Fruit fly (Drosophila melanogaster) whole organism, embryonic: ENCODE data around the gene fbl.

Experiments
- B-H2 ChIP-seq: fragments of 200-800 bp; sonication (Bioruptor generic); optimal IDR thresholded peaks from 2 replicates; lab custom pipeline; 2018; ENCODE audit warnings: missing biosample characterization, mild to moderate bottlenecking, missing genetic modification characterization
- Bgb ChIP-seq: fragments of 200-800 bp; sonication (Bioruptor generic); IDR thresholded peaks from 2 replicates; pipeline ENCODE4 v1.3.6; 2022; ENCODE audit warnings: missing biosample characterization, missing genetic modification characterization; ENCODE audit not compliant: partially characterized antibody
- CG10209 ChIP-seq: fragments of 200-800 bp; sonication (Bioruptor generic); optimal IDR thresholded peaks from 3 replicates; lab custom pipeline; 2017; ENCODE audit warnings: missing biosample characterization, mild to moderate bottlenecking, missing genetic modification characterization, missing genetic modification reagents
- CG10274 ChIP-seq: fragments of 200-800 bp; sonication (Bioruptor generic); optimal IDR thresholded peaks from 3 replicates; lab custom pipeline; 2017; ENCODE audit warnings: missing biosample characterization, mild to moderate bottlenecking, missing genetic modification characterization
- CG11247 ChIP-seq: fragments of 200-800 bp; sonication (Bioruptor generic); IDR thresholded peaks from 2 replicates; pipeline ENCODE4 v1.3.6; 2022; ENCODE audit warnings: missing biosample characterization, missing genetic modification characterization
- CG11560 ChIP-seq: fragments of 200-800 bp; sonication (Bioruptor generic); IDR thresholded peaks from 3 replicates; pipeline ENCODE4 v1.3.6; 2022; ENCODE audit warnings: missing biosample characterization, missing genetic modification characterization
- CG12659 ChIP-seq: fragments of 200-800 bp; sonication (Bioruptor generic); optimal IDR thresholded peaks from 3 replicates; lab custom pipeline; 2017; ENCODE audit warnings: mild to moderate bottlenecking, missing biosample characterization, missing genetic modification reagents, missing genetic modification characterization
- CG14860 ChIP-seq: fragments of 200-800 bp; sonication (Bioruptor generic); IDR thresholded peaks from 3 replicates; pipeline ENCODE4 v1.3.6; 2022; ENCODE audit warnings: missing biosample characterization, missing genetic modification characterization; ENCODE audit not compliant: partially characterized antibody
- CG15479 ChIP-seq: fragments of 200-800 bp; sonication (Bioruptor generic); optimal IDR thresholded peaks from 3 replicates; lab custom pipeline; 2019; ENCODE audit warnings: missing biosample characterization, mild to moderate bottlenecking, missing genetic modification characterization, moderate library complexity
- CG15514 ChIP-seq: fragments of 200-800 bp; sonication (Bioruptor generic); optimal IDR thresholded peaks from 3 replicates; lab custom pipeline; 2017; ENCODE audit warnings: missing biosample characterization, missing genetic modification characterization, mild to moderate bottlenecking, moderate library complexity, missing genetic modification reagents
- CG1602 ChIP-seq: fragments of 200-800 bp; sonication (Bioruptor generic); optimal IDR thresholded peaks from 3 replicates; lab custom pipeline; 2016; ENCODE audit warnings: missing biosample characterization, missing genetic modification characterization
- CG17186 ChIP-seq: fragments of 200-800 bp; sonication (Bioruptor generic); optimal IDR thresholded peaks from 3 replicates; lab custom pipeline; 2017; ENCODE audit warnings: missing biosample characterization, missing genetic modification reagents, missing genetic modification characterization
- CG17829 ChIP-seq: fragments of 200-800 bp; optimal IDR thresholded peaks from 2 replicates; lab custom pipeline; 2019; ENCODE audit warnings: missing biosample characterization, mild to moderate bottlenecking, missing genetic modification characterization, moderate library complexity
- CG30020 ChIP-seq: fragments of 200-800 bp; optimal IDR thresholded peaks from 2 replicates; lab custom pipeline; 2019; ENCODE audit warnings: missing biosample characterization, mild to moderate bottlenecking, missing genetic modification characterization, moderate library complexity
- CG34224 ChIP-seq: fragments of 200-800 bp; sonication (Bioruptor generic); IDR thresholded peaks from 3 replicates; pipeline ENCODE4 v1.3.6; 2022; ENCODE audit warnings: missing biosample characterization, missing genetic modification characterization; ENCODE audit not compliant: partially characterized antibody
- CG34376 ChIP-seq: fragments of 200-800 bp; sonication (Bioruptor generic); optimal IDR thresholded peaks from 2 replicates; lab custom pipeline; 2018; ENCODE audit warnings: missing biosample characterization, mild to moderate bottlenecking, missing genetic modification characterization
- CG4360 ChIP-seq: fragments of 200-800 bp; sonication (Bioruptor generic); IDR thresholded peaks from 2 replicates; pipeline ENCODE4 v1.3.6; 2022; ENCODE audit warnings: missing biosample characterization, missing genetic modification characterization
- CG7556 ChIP-seq: fragments of 200-800 bp; sonication (Bioruptor generic); optimal IDR thresholded peaks from 2 replicates; lab custom pipeline; 2017; ENCODE audit warnings: missing biosample characterization, mild to moderate bottlenecking, missing genetic modification characterization
- CG8281 ChIP-seq: fragments of 200-800 bp; sonication (Bioruptor generic); optimal IDR thresholded peaks from 2 replicates; lab custom pipeline; 2018; ENCODE audit warnings: missing biosample characterization, mild to moderate bottlenecking, missing genetic modification characterization, moderate library complexity
- CHES-1-like ChIP-seq: fragments of 200-800 bp; sonication (Bioruptor generic); optimal IDR thresholded peaks from 2 replicates; lab custom pipeline; 2016; ENCODE audit warnings: missing biosample characterization, missing genetic modification characterization
- Dek ChIP-seq: fragments of 200-800 bp; sonication (Bioruptor generic); optimal IDR thresholded peaks from 3 replicates; lab custom pipeline; 2019; ENCODE audit warnings: missing biosample characterization, mild to moderate bottlenecking, missing genetic modification characterization, moderate library complexity
- Doc3 ChIP-seq: fragments of 200-800 bp; sonication (Bioruptor generic); IDR thresholded peaks from 3 replicates; pipeline ENCODE4 v1.3.6; 2022; ENCODE audit warnings: missing biosample characterization, missing genetic modification characterization; ENCODE audit not compliant: partially characterized antibody
- Ets65A ChIP-seq: fragments of 200-800 bp; sonication (Bioruptor generic); peaks from one replicate; lab custom pipeline; 2016; ENCODE audit warnings: missing biosample characterization, missing genetic modification characterization
- Hmx ChIP-seq: fragments of 200-800 bp; sonication (Bioruptor generic); optimal IDR thresholded peaks from 2 replicates; lab custom pipeline; 2016; ENCODE audit warnings: missing biosample characterization, missing genetic modification characterization
- Hsf ChIP-seq: fragments of 200-800 bp; sonication (Bioruptor generic); optimal IDR thresholded peaks from 3 replicates; lab custom pipeline; 2016; ENCODE audit warnings: missing biosample characterization, missing genetic modification characterization
- MBD-R2 ChIP-seq: fragments of 200-800 bp; sonication (Bioruptor generic); IDR thresholded peaks from 2 replicates; pipeline ENCODE4 v1.3.6; 2022; ENCODE audit warnings: missing biosample characterization, missing genetic modification characterization
- Max ChIP-seq: fragments of 200-800 bp; sonication (Bioruptor generic); optimal IDR thresholded peaks from 2 replicates; lab custom pipeline; 2016; ENCODE audit warnings: missing biosample characterization, mild to moderate bottlenecking, missing genetic modification characterization
- Myb ChIP-seq: fragments of 200-800 bp; sonication (Bioruptor generic); optimal IDR thresholded peaks from 2 replicates; lab custom pipeline; 2016; ENCODE audit warnings: missing biosample characterization, missing genetic modification characterization
- NC2β ChIP-seq: fragments of 200-800 bp; sonication (Bioruptor generic); optimal IDR thresholded peaks from 2 replicates; lab custom pipeline; 2016; ENCODE audit warnings: missing biosample characterization, missing genetic modification characterization
- Optix ChIP-seq: fragments of 200-800 bp; sonication (Bioruptor generic); IDR thresholded peaks from 3 replicates; pipeline ENCODE4 v1.3.6; 2022; ENCODE audit warnings: missing biosample characterization, missing genetic modification characterization
- Sry-δ ChIP-seq: fragments of 200-800 bp; sonication (Bioruptor generic); optimal IDR thresholded peaks from 2 replicates; lab custom pipeline; 2016; ENCODE audit warnings: missing biosample characterization, missing genetic modification characterization
- ab ChIP-seq: fragments of 200-800 bp; sonication (Bioruptor generic); optimal IDR thresholded peaks from 2 replicates; lab custom pipeline; 2016; ENCODE audit warnings: missing biosample characterization, missing genetic modification characterization
- amos ChIP-seq: fragments of 200-800 bp; sonication (Bioruptor generic); IDR thresholded peaks from 2 replicates; pipeline ENCODE4 v1.3.6; 2022; ENCODE audit warnings: missing biosample characterization, missing genetic modification characterization; ENCODE audit not compliant: partially characterized antibody
- aop ChIP-seq: fragments of 200-800 bp; sonication (Bioruptor generic); IDR thresholded peaks from 2 replicates; pipeline ENCODE4 v1.3.6; 2022; ENCODE audit warnings: missing biosample characterization, missing genetic modification characterization
- bbx ChIP-seq: fragments of 200-800 bp; sonication (Bioruptor generic); IDR thresholded peaks from 2 replicates; pipeline ENCODE4 v1.3.6; 2022; ENCODE audit warnings: missing biosample characterization, missing genetic modification characterization; ENCODE audit not compliant: partially characterized antibody
- crp ChIP-seq, 2 experiments: fragments of 200-800 bp; sonication (Bioruptor generic); optimal IDR thresholded peaks; 2 replicates in 1 of 2; 3 replicates in 1 of 2; lab custom pipeline; 2017; ENCODE audit warnings: missing biosample characterization in 2 of 2, missing genetic modification characterization in 2 of 2, mild to moderate bottlenecking in 1 of 2, moderate library complexity in 1 of 2
- gsb ChIP-seq: fragments of 200-800 bp; sonication (Bioruptor generic); IDR thresholded peaks from 2 replicates; pipeline ENCODE4 v1.3.6; 2022; ENCODE audit warnings: missing biosample characterization, missing genetic modification characterization
- hbn ChIP-seq: fragments of 200-800 bp; sonication (Bioruptor generic); IDR thresholded peaks from 2 replicates; pipeline ENCODE4 v1.3.6; 2022; ENCODE audit warnings: missing biosample characterization, missing genetic modification characterization; ENCODE audit not compliant: partially characterized antibody
- inv ChIP-seq: fragments of 200-800 bp; sonication (Bioruptor generic); IDR thresholded peaks from 2 replicates; pipeline ENCODE4 v1.3.6; 2022; ENCODE audit warnings: missing biosample characterization, missing genetic modification characterization; ENCODE audit not compliant: partially characterized antibody
- lilli ChIP-seq: fragments of 200-800 bp; sonication (Bioruptor generic); optimal IDR thresholded peaks from 3 replicates; lab custom pipeline; 2016; ENCODE audit warnings: missing biosample characterization, missing genetic modification characterization
- luna ChIP-seq: fragments of 200-800 bp; sonication (Bioruptor generic); optimal IDR thresholded peaks from 2 replicates; lab custom pipeline; 2016; ENCODE audit warnings: missing biosample characterization, missing genetic modification characterization
- mam ChIP-seq: fragments of 200-800 bp; sonication (Bioruptor generic); optimal IDR thresholded peaks from 3 replicates; lab custom pipeline; 2016; ENCODE audit warnings: missing biosample characterization, missing genetic modification characterization
- nau ChIP-seq: fragments of 200-800 bp; sonication (Bioruptor generic); optimal IDR thresholded peaks from 3 replicates; lab custom pipeline; 2017; ENCODE audit warnings: missing biosample characterization, mild to moderate bottlenecking, missing genetic modification characterization, missing genetic modification reagents
- pzg ChIP-seq: fragments of 200-800 bp; sonication (Bioruptor generic); optimal IDR thresholded peaks from 3 replicates; lab custom pipeline; 2018; ENCODE audit warnings: missing biosample characterization, mild to moderate bottlenecking, missing genetic modification characterization, moderate library complexity
- ro ChIP-seq: fragments of 200-800 bp; sonication (Bioruptor generic); IDR thresholded peaks from 2 replicates; pipeline ENCODE4 v1.3.6; 2022; ENCODE audit warnings: missing biosample characterization, missing genetic modification characterization
- sug ChIP-seq: fragments of 200-800 bp; optimal IDR thresholded peaks from 2 replicates; lab custom pipeline; 2019; ENCODE audit warnings: missing biosample characterization, mild to moderate bottlenecking, missing genetic modification characterization, moderate library complexity
- trem ChIP-seq: fragments of 200-800 bp; optimal IDR thresholded peaks from 3 replicates; lab custom pipeline; 2019; ENCODE audit warnings: missing biosample characterization, mild to moderate bottlenecking, missing genetic modification characterization, moderate library complexity
- vvl ChIP-seq: fragments of 200-800 bp; sonication (Bioruptor generic); IDR thresholded peaks from 2 replicates; pipeline ENCODE4 v1.3.6; 2022; ENCODE audit warnings: missing biosample characterization, missing genetic modification characterization

The fbl gene

dm6 chr3L:20431619-20432018, 47.4 kb downstream of the fbl start:
- no peak for TF ChIP-seq ro
- TF ChIP-seq Max (GFP tag; lab: Kevin White, UChicago) = no peak
- TF ChIP-seq nau (GFP tag; lab: Kevin White, UChicago) = no peak
- TF ChIP-seq ab = no peak
- TF ChIP-seq sug = peak; percentile 99
- TF ChIP-seq Bgb = peak; percentile 13

DNA sequence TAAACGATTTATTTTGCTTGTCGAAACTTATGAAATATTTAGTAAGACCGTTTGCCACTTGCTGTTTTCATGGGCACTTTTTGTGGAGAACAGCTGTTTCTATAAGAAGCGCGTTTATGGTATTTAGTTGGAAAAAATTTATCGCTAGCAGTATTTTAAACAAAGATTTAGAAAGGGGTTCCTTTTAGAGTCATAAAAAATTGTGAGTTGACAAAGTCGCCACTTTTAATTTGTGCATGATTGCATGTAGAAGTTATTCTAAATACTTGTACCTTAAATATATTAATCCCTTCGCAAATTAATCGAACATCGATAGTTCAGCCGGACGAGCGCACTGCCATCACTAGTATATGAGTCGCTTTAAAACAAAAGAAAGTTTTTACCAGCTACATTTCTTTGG, 48.1 kb downstream of the fbl start, which contains the start of the genes Las and Psn:
TSS of gene Las (minus strand) at position 65 of the 400 bp plus-strand sequence.
TSS of gene Psn (plus strand) at position 172 of the 400 bp plus-strand sequence.
- TF ChIP-seq CG10209 (GFP tag; lab: Kevin White, UChicago) (no peak), gsb (GFP tag; lab: Robert Waterston, UW) (no peak), mam (GFP tag; lab: Kevin White, UChicago) (no peak), inv (GFP tag; lab: Robert Waterston, UW) (peak; percentile 45; the same call in 1 of the 2 replicates), CG34224 (GFP tag; lab: Robert Waterston, UW) (peak; percentile 62), CG11560 (no peak), CG15514 (GFP tag; lab: Kevin White, UChicago) (peak; percentile 20), CHES-1-like (GFP tag; lab: Kevin White, UChicago) (peak; percentile 48), Ets65A (GFP tag; lab: Kevin White, UChicago) (peak; percentile 64), vvl (GFP tag; lab: Robert Waterston, UW) (peak; percentile 32; the same call in 1 of the 2 replicates), luna (GFP tag; lab: Kevin White, UChicago) (no peak), CG12659 (GFP tag; lab: Kevin White, UChicago) (peak; percentile 56), CG4360 (no peak), CG7556 (GFP tag; lab: Kevin White, UChicago) (no peak), Doc3 (GFP tag; lab: Robert Waterston, UW) (peak; percentile 69), hbn (GFP tag; lab: Robert Waterston, UW) (peak; percentile 58; the same call in 1 of the 2 replicates), NC2β (GFP tag; lab: Kevin White, UChicago) (peak; percentile 25), aop (GFP tag; lab: Robert Waterston, UW) (no peak), CG34376 (GFP tag; lab: Kevin White, UChicago) (peak; percentile 9), CG10274 (GFP tag; lab: Kevin White, UChicago) (no peak), trem (tag; lab: Kevin White, UChicago) (peak; percentile 70), Dek (tag; lab: Kevin White, UChicago) (no peak), Optix (no peak), crp (GFP tag; optimal IDR thresholded peaks at IDR 0.05; lab: Kevin White, UChicago) (peak; percentile 60 to 93), CG15479 (no peak), MBD-R2 (GFP tag; lab: Robert Waterston, UW) (peak; percentile 60), pzg (peak; percentile 68), bbx (GFP tag; lab: Robert Waterston, UW) (0 out of 2 replicates have a peak, but pooled peaks have one; percentile 16), CG30020 (tag; lab: Kevin White, UChicago) (peak; percentile 58), CG14860 (GFP tag; lab: Robert Waterston, UW) (peak; percentile 50; the same call in 2 of the 3 replicates), amos (peak; percentile 54), B-H2 (GFP tag; lab: Kevin White, UChicago) (peak; percentile 7), Bgb (0 out of 2 replicates have a peak, but pooled peaks have one; percentile 32), CG1602 (GFP tag; lab: Kevin White, UChicago) (no peak), Hsf (GFP tag; lab: Kevin White, UChicago) (peak; percentile 18), lilli (peak; percentile 44), Sry-δ (peak; percentile 89), CG17186 (GFP tag; lab: Kevin White, UChicago) (peak; percentile 62), CG8281 (tag; lab: Kevin White, UChicago) (no peak), Myb (GFP tag; lab: Kevin White, UChicago) (peak; percentile 35), CG11247 (GFP tag; lab: Robert Waterston, UW) (no peak), Hmx (GFP tag; lab: Kevin White, UChicago) (peak; percentile 3), CG17829 (tag; lab: Kevin White, UChicago) (peak; percentile 43)
